Worm (Caenorhabditis elegans) whole organism, midembryonic: Measurements from ENCODE around the gene srw-32.

ENCODE experiments used
- flt-1 ChIP-seq: fragments of 200-800 bp; sonication (Bioruptor generic); IDR thresholded peaks from 2 replicates; pipeline ENCODE4 v1.3.6; 2022; ENCODE audit warnings: missing genetic modification characterization, missing compliant biosample characterization
- klf-2 ChIP-seq: fragments of 200-800 bp; sonication (Bioruptor generic); conservative IDR thresholded peaks from 2 replicates; pipeline ENCODE4 v1.3.6; 2022; ENCODE audit warnings: missing genetic modification reagents, missing genetic modification characterization, missing compliant biosample characterization
- med-1 ChIP-seq: sonication (generic microtip); optimal IDR thresholded peaks from 2 replicates; lab custom pipeline; 2017; ENCODE audit warnings: missing genetic modification characterization, mild to moderate bottlenecking, missing compliant biosample characterization, antibody characterized with exemption, missing genetic modification reagents; ENCODE audit not compliant: insufficient read depth
- tab-1 ChIP-seq: fragments of 200-800 bp; sonication (Bioruptor generic); IDR thresholded peaks from 2 replicates; pipeline ENCODE4 v1.3.6; 2022; ENCODE audit warnings: missing genetic modification characterization, missing compliant biosample characterization
- ztf-23 ChIP-seq: fragments of 200-800 bp; sonication (Bioruptor generic); IDR thresholded peaks from 2 replicates; pipeline ENCODE4 v1.3.6; 2022; ENCODE audit warnings: missing genetic modification reagents, missing genetic modification characterization, missing compliant biosample characterization
- ztf-29 ChIP-seq: fragments of 200-800 bp; sonication (Bioruptor generic); IDR thresholded peaks from 2 replicates; pipeline ENCODE4 v1.3.6; 2022; ENCODE audit warnings: missing genetic modification reagents, missing genetic modification characterization, missing compliant biosample characterization

DNA sequence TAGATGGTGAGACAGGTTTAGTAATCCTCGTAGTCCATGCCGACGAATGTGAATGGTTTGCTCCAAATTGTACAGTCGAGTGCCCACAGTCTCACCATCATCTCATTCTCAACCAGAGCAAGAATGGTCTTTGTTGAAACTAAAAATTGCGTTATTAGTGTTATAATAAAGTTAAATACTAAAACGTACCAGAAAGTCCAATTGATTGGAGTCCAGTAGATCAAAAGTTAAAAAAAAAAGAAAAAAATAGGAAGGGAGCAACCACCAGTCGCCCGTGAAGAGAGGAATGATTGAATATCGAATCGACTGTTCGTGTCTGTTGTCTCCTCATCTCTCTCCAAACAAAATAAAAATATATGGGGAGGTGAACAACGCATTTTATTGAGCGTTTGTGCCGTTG lies 21.9 kb downstream of the srw-32 start, which contains the start of gene C18D4.12:
- TF ChIP-seq tab-1 (GFP tag; lab: Robert Waterston, UW) (no peak), med-1 (no peak), flt-1 (no peak), ztf-23 (GFP tag; lab: Robert Waterston, UW) (no peak), klf-2 (GFP tag; lab: Robert Waterston, UW) (no peak), ztf-29 (no peak)
